Fruit fly (Drosophila melanogaster) ovary, adult (tissue): ENCODE measurements around the gene CG18262.
A peak's percentile ranks its signal among the peaks of the same experiment; 100 is the strongest.

Source experiments
- CG17801 ChIP-seq: fragments of 200-800 bp; optimal IDR thresholded peaks from 2 replicates; lab custom pipeline; 2019; ENCODE audit warnings: missing biosample characterization, mild to moderate bottlenecking, missing genetic modification characterization, moderate library complexity; ENCODE audit not compliant: partially characterized antibody

Gene CG18262

DNA sequence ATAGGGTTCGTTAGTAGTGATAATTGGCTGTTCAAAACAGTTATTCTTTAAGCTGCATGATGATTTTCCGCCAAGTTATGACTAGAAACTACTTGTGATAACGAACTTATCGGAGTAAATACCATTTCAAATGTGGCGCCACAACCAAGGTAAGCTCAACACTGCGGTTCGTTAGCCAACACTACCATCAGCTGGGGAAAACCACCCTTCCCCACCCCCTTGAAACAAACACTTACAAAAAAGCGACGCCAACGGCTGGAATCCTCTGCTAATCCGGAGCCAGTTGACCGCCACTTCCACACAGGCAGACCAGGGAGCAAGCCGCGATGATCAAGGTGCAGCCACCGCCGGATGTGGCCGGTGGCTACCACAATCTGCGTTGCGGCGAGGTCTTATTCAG lies at the start of gene CG18262:
TSS of gene CG18262 (plus strand) at position 231 of the 400 bp plus-strand sequence.
- no peak for TF ChIP-seq CG17801 (GFP tag; lab: Kevin White, UChicago)

dm6 chrX:8106281-8107050 lies 46.3 kb upstream of the CG18262 start:
- TF ChIP-seq CG17801 (GFP tag; lab: Kevin White, UChicago): peak; percentile 6

DNA sequence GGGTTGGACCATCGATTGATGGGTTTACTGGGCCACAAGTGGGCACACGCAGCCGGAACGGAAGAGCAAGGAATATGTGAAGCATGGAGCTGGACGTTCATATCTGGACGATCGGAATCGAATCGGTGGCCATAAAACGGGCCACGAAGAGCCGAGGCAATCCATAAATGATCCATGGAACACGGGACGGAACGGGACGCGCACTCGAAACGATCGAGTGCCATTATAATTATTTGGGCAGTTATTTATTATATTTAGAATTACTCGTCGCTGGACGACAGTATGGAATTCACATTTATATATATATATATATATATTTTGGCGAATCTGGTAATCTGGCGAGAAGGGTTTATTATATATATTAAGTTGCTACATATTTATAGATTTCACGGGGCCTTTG lies 44.8 kb upstream of the CG18262 start:
- TF ChIP-seq CG17801 (GFP tag; lab: Kevin White, UChicago): no peak

DNA sequence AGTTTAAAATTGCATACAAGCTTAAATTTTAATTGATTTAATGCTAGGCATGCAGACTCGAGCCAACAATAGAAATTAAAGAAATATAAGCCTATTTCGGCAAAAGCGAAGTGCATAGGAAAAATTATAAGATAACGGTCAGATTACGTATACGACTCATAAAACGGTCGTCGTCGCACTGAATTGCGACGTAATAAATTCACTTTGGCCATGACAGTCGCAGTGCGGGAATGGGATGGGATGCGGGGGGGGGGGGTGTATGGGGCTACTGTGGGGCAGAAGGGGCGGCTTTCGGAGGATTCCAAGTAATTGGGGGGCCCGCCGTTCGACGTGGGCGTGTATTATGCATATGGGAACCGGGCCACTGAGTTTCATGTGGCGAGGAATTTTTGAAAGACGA lies 41.8 kb upstream of the CG18262 start:
- TF ChIP-seq CG17801 (GFP tag; lab: Kevin White, UChicago): no peak

- no peak for TF ChIP-seq CG17801 (GFP tag; lab: Kevin White, UChicago)
Observed at dm6 chrX:8112715-8113114, 40.0 kb upstream of the CG18262 start.

dm6 chrX:8113386-8114279 lies 39.1 kb upstream of the CG18262 start:
- TF ChIP-seq CG17801 (GFP tag; lab: Kevin White, UChicago): peak; percentile 61

dm6 chrX:8114476-8115342 lies 38.0 kb upstream of the CG18262 start:
- TF ChIP-seq CG17801 (GFP tag; lab: Kevin White, UChicago): peak; percentile 72

DNA sequence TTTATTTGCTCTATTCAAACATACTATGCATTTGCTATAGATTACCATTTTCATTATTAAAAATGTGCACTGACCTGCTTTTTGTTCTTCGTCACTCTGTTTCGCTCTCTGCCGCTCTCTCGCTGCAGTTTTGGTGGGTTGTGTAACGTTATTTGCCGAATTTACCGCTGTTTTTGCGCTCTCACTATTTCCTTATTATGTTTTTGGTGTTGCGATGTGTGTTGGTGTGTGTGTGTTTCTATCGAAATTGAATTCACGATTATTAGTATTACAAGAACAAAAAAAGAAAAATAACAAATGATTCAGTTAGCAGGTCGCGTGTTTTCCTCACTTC lies 37.4 kb upstream of the CG18262 start:
- no peak for TF ChIP-seq CG17801 (GFP tag; lab: Kevin White, UChicago)

DNA sequence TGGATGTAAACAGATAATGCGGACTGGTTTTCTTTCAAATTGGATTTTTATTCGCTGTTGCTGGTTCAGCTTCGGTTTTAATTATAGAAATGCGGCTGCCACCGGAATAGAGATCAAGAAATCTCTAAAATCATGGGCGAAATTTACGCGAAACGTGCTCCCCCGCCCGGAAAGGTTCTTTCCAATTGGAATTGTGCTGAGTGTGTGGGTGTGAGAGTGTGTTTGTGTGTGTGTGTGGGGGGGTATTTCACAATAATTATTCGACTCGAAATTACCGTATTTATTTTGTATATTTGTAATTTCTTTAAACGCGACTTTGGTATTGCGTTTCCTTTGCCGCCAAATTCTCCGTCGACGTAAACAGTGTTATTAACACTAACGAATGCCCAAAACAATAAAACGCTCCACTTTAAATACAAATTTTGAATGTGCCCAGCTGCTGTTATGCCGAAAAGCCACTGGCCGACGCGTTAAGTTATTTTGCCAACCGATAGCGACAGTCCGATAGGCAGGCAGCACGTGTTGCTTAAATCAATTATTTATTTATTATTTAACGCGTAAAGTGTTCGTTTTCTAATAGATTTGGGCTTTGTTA lies 36.9 kb upstream of the CG18262 start, which contains the start of gene Gclc:
TSS of gene Gclc (minus strand) at position 431 of the 595 bp plus-strand sequence.
- no peak for TF ChIP-seq CG17801 (GFP tag; lab: Kevin White, UChicago)

DNA sequence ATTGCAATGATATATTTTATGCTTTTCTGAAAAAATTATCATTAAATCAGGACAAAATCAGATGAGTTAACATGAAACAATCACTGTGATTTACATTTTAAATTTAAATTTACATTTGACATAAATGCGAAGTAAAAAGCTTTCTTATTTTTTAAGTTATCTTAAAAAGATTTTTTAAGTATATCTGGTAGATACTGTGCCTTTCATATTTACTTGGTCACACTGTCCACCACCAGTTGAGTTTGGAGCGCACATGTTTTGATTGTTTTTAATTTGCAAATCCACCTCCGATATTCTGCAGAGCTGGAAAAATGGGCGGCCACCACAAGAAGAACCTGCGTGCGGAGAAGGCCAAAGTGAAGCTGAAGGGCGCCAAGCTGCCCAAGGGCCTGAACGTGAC lies 35.9 kb upstream of the CG18262 start, which contains the start of gene CG1575:
TSS of gene CG1575 (plus strand) at position 200 of the 400 bp plus-strand sequence.
- TF ChIP-seq CG17801 (GFP tag; lab: Kevin White, UChicago): no peak

- peak; percentile 19 for TF ChIP-seq CG17801 (GFP tag; lab: Kevin White, UChicago)
Observed at dm6 chrX:8120939-8121338, 31.8 kb upstream of the CG18262 start, which contains the start of gene CG2260. CG2260 (minus strand) TSS chrX:8121147.

dm6 chrX:8122834-8123233 lies 29.9 kb upstream of the CG18262 start:
- no peak for TF ChIP-seq CG17801 (GFP tag; lab: Kevin White, UChicago)

- no peak for TF ChIP-seq CG17801 (GFP tag; lab: Kevin White, UChicago)
Observed at dm6 chrX:8125224-8125649, 27.5 kb upstream of the CG18262 start.

dm6 chrX:8126149-8126548 lies 26.6 kb upstream of the CG18262 start:
- TF ChIP-seq CG17801 (GFP tag; lab: Kevin White, UChicago): no peak
